ENCODE assay signal across 3 fruit fly cellular contexts in the genomic region with DNA sequence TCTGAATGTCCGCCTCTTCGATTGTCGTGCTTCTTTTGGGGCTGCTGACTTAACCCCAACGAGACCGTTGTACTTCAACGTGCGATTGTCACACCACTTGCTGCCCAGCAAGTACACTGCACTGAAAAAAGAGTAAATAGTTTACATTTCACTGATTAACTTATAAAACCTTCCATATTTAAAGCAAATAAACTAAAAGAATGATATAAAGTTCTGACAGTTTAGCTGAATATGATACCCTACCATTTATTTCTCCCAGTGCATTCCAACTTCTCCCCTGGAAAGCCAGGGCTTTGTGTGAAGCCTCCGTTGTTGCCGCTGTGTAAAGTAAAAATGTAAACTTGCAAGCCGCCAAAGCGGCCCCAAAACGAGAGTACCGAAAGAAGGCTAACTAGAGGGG.
TF ChIP-seq lines count a peak whose summit lies in the region.

No protein-coding gene starts in this region.

TF ChIP-seq in whole organism, embryonic, 481 proteins besides CTCF, POLR2A, EP300 and RAD21 (continued from another document and continues in another):
- TF ChIP-seq prd (optimal IDR thresholded peaks at IDR 0.05; lab: Kevin White, UChicago), result no peak
- TF ChIP-seq prd (GFP tag; IDR thresholded peaks at IDR 0.05; lab: Robert Waterston, UW), result peak; percentile 58; the same call in 2 of the 3 replicates
- TF ChIP-seq CG8478 (optimal IDR thresholded peaks at IDR 0.05; lab: Kevin White, UChicago), result no peak
- peak; percentile 62 for TF ChIP-seq dmrt11E (tag; optimal IDR thresholded peaks at IDR 0.05; lab: Kevin White, UChicago)
- peak; percentile 26; the same call in 1 of the 3 replicates for TF ChIP-seq croc (GFP tag; conservative IDR thresholded peaks at IDR 0.05; lab: Robert Waterston, UW)
- 0 out of 3 replicates have a peak, but pooled peaks have one; percentile 41 for TF ChIP-seq ken (GFP tag; IDR thresholded peaks at IDR 0.05; lab: Robert Waterston, UW)
- TF ChIP-seq chif (GFP tag; optimal IDR thresholded peaks at IDR 0.05; lab: Kevin White, UChicago), result peak; percentile 19 to 34
- TF ChIP-seq CG3726 (GFP tag; IDR thresholded peaks at IDR 0.05; lab: Robert Waterston, UW), result 0 out of 3 replicates have a peak, but pooled peaks have one; percentile 29
- no peak for TF ChIP-seq CG10565 (GFP tag; optimal IDR thresholded peaks at IDR 0.05; lab: Kevin White, UChicago)
- peak; percentile 28 for TF ChIP-seq CG8924 (tag; optimal IDR thresholded peaks at IDR 0.05; lab: Kevin White, UChicago)
- TF ChIP-seq Abd-B (GFP tag; optimal IDR thresholded peaks at IDR 0.05; lab: Kevin White, UChicago), result peak; percentile 18
- TF ChIP-seq onecut (GFP tag; IDR thresholded peaks at IDR 0.05; lab: Robert Waterston, UW), result 0 out of 2 replicates have a peak, but pooled peaks have one; percentile 13
- TF ChIP-seq sens (GFP tag; lab: Kevin White, UChicago), result peak; percentile 82
- peak; percentile 21 for TF ChIP-seq CG2202 (tag; optimal IDR thresholded peaks at IDR 0.05; lab: Kevin White, UChicago)
- TF ChIP-seq CG1529 (GFP tag; optimal IDR thresholded peaks at IDR 0.05; lab: Kevin White, UChicago), result peak; percentile 17
- TF ChIP-seq nerfin-1 (tag; optimal IDR thresholded peaks at IDR 0.05; lab: Kevin White, UChicago), result no peak
- peak; percentile 11 for TF ChIP-seq bcd (GFP tag; optimal IDR thresholded peaks at IDR 0.05; lab: Kevin White, UChicago)
- no peak for TF ChIP-seq Dbx (GFP tag; IDR thresholded peaks at IDR 0.05; lab: Robert Waterston, UW)
- TF ChIP-seq CG3847 (GFP tag; IDR thresholded peaks at IDR 0.05; lab: Robert Waterston, UW), result peak; percentile 29; the same call in 1 of the 2 replicates
- peak; percentile 18 for TF ChIP-seq CG1602 (GFP tag; optimal IDR thresholded peaks at IDR 0.05; lab: Kevin White, UChicago)
- peak; percentile 26 for TF ChIP-seq tin (GFP tag; optimal IDR thresholded peaks at IDR 0.05; lab: Kevin White, UChicago)
- no peak for TF ChIP-seq fd102C (GFP tag; optimal IDR thresholded peaks at IDR 0.05; lab: Kevin White, UChicago)
- TF ChIP-seq ATbp (GFP tag; optimal IDR thresholded peaks at IDR 0.05; lab: Kevin White, UChicago), result peak; percentile 9
- peak; percentile 34 for TF ChIP-seq CG10654 (GFP tag; optimal IDR thresholded peaks at IDR 0.05; lab: Kevin White, UChicago)
- TF ChIP-seq B-H2 (GFP tag; optimal IDR thresholded peaks at IDR 0.05; lab: Kevin White, UChicago), result no peak
- peak; percentile 20 for TF ChIP-seq CG3407 (GFP tag; optimal IDR thresholded peaks at IDR 0.05; lab: Kevin White, UChicago)
- 0 out of 2 replicates have a peak, but pooled peaks have one; percentile 25 for TF ChIP-seq CG5953 (GFP tag; IDR thresholded peaks at IDR 0.05; lab: Robert Waterston, UW)
- peak; percentile 40; the same call in 1 of the 2 replicates for TF ChIP-seq CG31441 (GFP tag; IDR thresholded peaks at IDR 0.05; lab: Robert Waterston, UW)
- peak; percentile 22 for TF ChIP-seq CG4820 (GFP tag; optimal IDR thresholded peaks at IDR 0.05; lab: Kevin White, UChicago)
- TF ChIP-seq Chrac-16 (GFP tag; optimal IDR thresholded peaks at IDR 0.05; lab: Kevin White, UChicago), result peak; percentile 22
- TF ChIP-seq CG14441 (GFP tag; IDR thresholded peaks at IDR 0.05; lab: Robert Waterston, UW), result peak; percentile 27; the same call in 1 of the 2 replicates
- no peak for TF ChIP-seq CG6791 (GFP tag; IDR thresholded peaks at IDR 0.05; lab: Robert Waterston, UW; ENCODE audit: partially characterized antibody)
- no peak for TF ChIP-seq chinmo (GFP tag; IDR thresholded peaks at IDR 0.05; lab: Robert Waterston, UW; ENCODE audit: partially characterized antibody)
- TF ChIP-seq zen (tag; optimal IDR thresholded peaks at IDR 0.05; lab: Kevin White, UChicago), result peak; percentile 4
- TF ChIP-seq Gsc (GFP tag; IDR thresholded peaks at IDR 0.05; lab: Robert Waterston, UW), result no peak
- peak; percentile 51 for TF ChIP-seq CG8388 (GFP tag; optimal IDR thresholded peaks at IDR 0.05; lab: Kevin White, UChicago)
- TF ChIP-seq CG12744 (GFP tag; optimal IDR thresholded peaks at IDR 0.05; lab: Kevin White, UChicago), result no peak
- TF ChIP-seq ap (GFP tag; IDR thresholded peaks at IDR 0.05; lab: Robert Waterston, UW), result no peak
- TF ChIP-seq dmrt99B (tag; optimal IDR thresholded peaks at IDR 0.05; lab: Kevin White, UChicago), result peak; percentile 33
- peak; percentile 46 for TF ChIP-seq Blimp-1 (GFP tag; optimal IDR thresholded peaks at IDR 0.05; lab: Kevin White, UChicago)

TF ChIP-seq in whole organism, prepupa, 60 proteins besides CTCF, POLR2A, EP300 and RAD21 (continued from another document):
- TF ChIP-seq CG15336 (GFP tag; IDR thresholded peaks at IDR 0.05; lab: Robert Waterston, UW) (peak; percentile 30; the same call in 1 of the 2 replicates), Lpt (GFP tag; optimal IDR thresholded peaks at IDR 0.05; lab: Kevin White, UChicago) (no peak), pdm3 (GFP tag; optimal IDR thresholded peaks at IDR 0.05; lab: Kevin White, UChicago) (peak; percentile 45), CG10669 (GFP tag; optimal IDR thresholded peaks at IDR 0.05; lab: Kevin White, UChicago) (peak; percentile 43), Met (GFP tag; optimal IDR thresholded peaks at IDR 0.05; lab: Kevin White, UChicago) (peak; percentile 56), CG32006 (GFP tag; optimal IDR thresholded peaks at IDR 0.05; lab: Kevin White, UChicago) (peak; percentile 40), OdsH (GFP tag; optimal IDR thresholded peaks at IDR 0.05; lab: Kevin White, UChicago) (peak; percentile 47), Eip75B (GFP tag; optimal IDR thresholded peaks at IDR 0.05; lab: Kevin White, UChicago) (peak; percentile 43), Hr4 (GFP tag; optimal IDR thresholded peaks at IDR 0.05; lab: Kevin White, UChicago) (peak; percentile 28), net (GFP tag; optimal IDR thresholded peaks at IDR 0.05; lab: Kevin White, UChicago) (peak; percentile 3), CG6854 (GFP tag; optimal IDR thresholded peaks at IDR 0.05; lab: Kevin White, UChicago) (no peak), Ets96B (tag; optimal IDR thresholded peaks at IDR 0.05; lab: Kevin White, UChicago) (peak; percentile 56), Smox (GFP tag; optimal IDR thresholded peaks at IDR 0.05; lab: Kevin White, UChicago) (peak; percentile 40), Blimp-1 (GFP tag; optimal IDR thresholded peaks at IDR 0.05; lab: Kevin White, UChicago) (no peak), dsx (GFP tag; optimal IDR thresholded peaks at IDR 0.05; lab: Kevin White, UChicago; ENCODE audit: poor library complexity, severe bottlenecking) (peak; percentile 31), CG3919 (GFP tag; optimal IDR thresholded peaks at IDR 0.05; lab: Kevin White, UChicago) (peak; percentile 60), salr (GFP tag; optimal IDR thresholded peaks at IDR 0.05; lab: Kevin White, UChicago) (peak; percentile 6 to 17), CG8632 (GFP tag; optimal IDR thresholded peaks at IDR 0.05; lab: Kevin White, UChicago) (peak; percentile 23), CG9139 (GFP tag; optimal IDR thresholded peaks at IDR 0.05; lab: Kevin White, UChicago) (peak; percentile 4), Ets21C (GFP tag; optimal IDR thresholded peaks at IDR 0.05; lab: Kevin White, UChicago) (peak; percentile 23), vri (GFP tag; optimal IDR thresholded peaks at IDR 0.05; lab: Kevin White, UChicago) (peak; percentile 12), dac (GFP tag; optimal IDR thresholded peaks at IDR 0.05; lab: Kevin White, UChicago) (no peak), CG16779 (tag; optimal IDR thresholded peaks at IDR 0.05; lab: Kevin White, UChicago) (no peak), CG11762 (GFP tag; optimal IDR thresholded peaks at IDR 0.05; lab: Kevin White, UChicago; ENCODE audit: insufficient read depth) (no peak), Eip78C (GFP tag; lab: Kevin White, UChicago) (peak; percentile 87), achi (GFP tag; optimal IDR thresholded peaks at IDR 0.05; lab: Kevin White, UChicago) (peak; percentile 44), Sox15 (GFP tag; optimal IDR thresholded peaks at IDR 0.05; lab: Kevin White, UChicago) (peak; percentile 24), CG31627 (GFP tag; optimal IDR thresholded peaks at IDR 0.05; lab: Kevin White, UChicago) (peak; percentile 43), CG4318 (GFP tag; optimal IDR thresholded peaks at IDR 0.05; lab: Kevin White, UChicago) (no peak), CG6808 (GFP tag; optimal IDR thresholded peaks at IDR 0.05; lab: Kevin White, UChicago) (peak; percentile 31), esn (GFP tag; optimal IDR thresholded peaks at IDR 0.05; lab: Kevin White, UChicago) (peak; percentile 52), CG34406 (GFP tag; optimal IDR thresholded peaks at IDR 0.05; lab: Kevin White, UChicago) (peak; percentile 25), fd59A (GFP tag; optimal IDR thresholded peaks at IDR 0.05; lab: Kevin White, UChicago) (no peak), Hr38 (GFP tag; optimal IDR thresholded peaks at IDR 0.05; lab: Kevin White, UChicago) (no peak), CG3032 (tag; optimal IDR thresholded peaks at IDR 0.05; lab: Kevin White, UChicago) (peak; percentile 44), spab (GFP tag; optimal IDR thresholded peaks at IDR 0.05; lab: Kevin White, UChicago) (peak; percentile 28), lz (GFP tag; optimal IDR thresholded peaks at IDR 0.05; lab: Kevin White, UChicago) (peak; percentile 29), eg (GFP tag; IDR thresholded peaks at IDR 0.05; lab: Robert Waterston, UW) (peak; percentile 49; the same call in 1 of the 3 replicates)

TF ChIP-seq in whole organism, wandering third instar larva, 38 proteins besides CTCF, POLR2A, EP300 and RAD21 (continued from another document):
- peak; percentile 47 for TF ChIP-seq HLH106 (tag; optimal IDR thresholded peaks at IDR 0.05; lab: Kevin White, UChicago)
- TF ChIP-seq N (GFP tag; optimal IDR thresholded peaks at IDR 0.05; lab: Kevin White, UChicago), result no peak
- TF ChIP-seq GATAd (GFP tag; optimal IDR thresholded peaks at IDR 0.05; lab: Kevin White, UChicago), result no peak
- no peak for TF ChIP-seq Mio (GFP tag; optimal IDR thresholded peaks at IDR 0.05; lab: Kevin White, UChicago)
- TF ChIP-seq brk (GFP tag; optimal IDR thresholded peaks at IDR 0.05; lab: Kevin White, UChicago), result no peak
- no peak for TF ChIP-seq lola (GFP tag; optimal IDR thresholded peaks at IDR 0.05; lab: Kevin White, UChicago)
- peak; percentile 0 for TF ChIP-seq woc (GFP tag; optimal IDR thresholded peaks at IDR 0.05; lab: Kevin White, UChicago)
- no peak for TF ChIP-seq psq (GFP tag; optimal IDR thresholded peaks at IDR 0.05; lab: Kevin White, UChicago)
